Worm (Caenorhabditis elegans) whole organism, L4 larva: Measurements from ENCODE around the gene ssp-33.

ENCODE experiments used
- D1046.2 ChIP-seq: fragments of 200-800 bp; sonication (Bioruptor generic); IDR thresholded peaks from 2 replicates; pipeline ENCODE4 v1.3.6; 2022; ENCODE audit warnings: missing genetic modification characterization, missing compliant biosample characterization
- F26F4.8 ChIP-seq: fragments of 200-800 bp; sonication (Bioruptor generic); conservative IDR thresholded peaks from 2 replicates; pipeline ENCODE4 v1.3.6; 2022; ENCODE audit warnings: missing genetic modification characterization, missing compliant biosample characterization
- T26A8.4 ChIP-seq: fragments of 200-800 bp; sonication (Bioruptor generic); IDR thresholded peaks from 2 replicates; pipeline ENCODE4 v1.3.6; 2022; ENCODE audit warnings: missing genetic modification characterization, missing compliant biosample characterization
- Y75B8A.6 ChIP-seq: fragments of 200-800 bp; sonication (Bioruptor generic); IDR thresholded peaks from 2 replicates; pipeline ENCODE4 v1.3.6; 2022; ENCODE audit warnings: missing genetic modification reagents, missing genetic modification characterization, missing compliant biosample characterization
- ZK337.2 ChIP-seq: fragments of 200-800 bp; sonication (Bioruptor generic); IDR thresholded peaks from 2 replicates; pipeline ENCODE4 v1.3.6; 2022; ENCODE audit warnings: missing genetic modification reagents, missing genetic modification characterization, missing compliant biosample characterization
- ZK546.5 ChIP-seq, 2 experiments: sonication (generic microtip); optimal IDR thresholded peaks; 2 replicates each; lab custom pipeline; 2017; ENCODE audit warnings: missing biosample characterization in 2 of 2, missing genetic modification characterization in 2 of 2
- aha-1 ChIP-seq: fragments of 150-350 bp; peaks from one replicate; lab custom pipeline; 2014; ENCODE audit warnings: missing biosample characterization, missing genetic modification characterization
- ama-1 ChIP-seq: fragments of 150-350 bp; optimal IDR thresholded peaks from 2 replicates; lab custom pipeline; 2014; ENCODE audit warnings: inconsistent platforms, mixed read lengths
- ctbp-1 ChIP-seq: fragments of 200-800 bp; sonication (Bioruptor generic); IDR thresholded peaks from 2 replicates; pipeline ENCODE4 v1.3.6; 2022; ENCODE audit warnings: missing genetic modification reagents, missing genetic modification characterization, missing compliant biosample characterization
- daf-16 ChIP-seq, 3 experiments: sonication (generic microtip); optimal IDR thresholded peaks; 2 replicates each; lab custom pipeline; 2016 to 2017; ENCODE audit warnings: missing genetic modification characterization in 3 of 3, missing genetic modification reagents in 3 of 3, mild to moderate bottlenecking in 2 of 3, missing compliant biosample characterization in 2 of 3, missing biosample characterization in 1 of 3, moderate library complexity in 1 of 3
- daf-19 ChIP-seq: fragments of 200-800 bp; sonication (Bioruptor generic); conservative IDR thresholded peaks from 2 replicates; pipeline ENCODE4 v1.3.6; 2022; ENCODE audit warnings: missing genetic modification characterization, missing compliant biosample characterization
- dmd-6 ChIP-seq: fragments of 200-800 bp; sonication (Bioruptor generic); IDR thresholded peaks from 2 replicates; pipeline ENCODE4 v1.3.6; 2022; ENCODE audit warnings: missing genetic modification reagents, missing genetic modification characterization, missing compliant biosample characterization
- dmd-9 ChIP-seq: fragments of 200-800 bp; sonication (Bioruptor generic); IDR thresholded peaks from 2 replicates; pipeline ENCODE4 v1.3.6; 2022; ENCODE audit warnings: missing genetic modification reagents, missing genetic modification characterization, missing compliant biosample characterization
- dve-1 ChIP-seq: sonication (generic microtip); optimal IDR thresholded peaks from 2 replicates; lab custom pipeline; 2017; ENCODE audit warnings: antibody characterized with exemption, mild to moderate bottlenecking, missing genetic modification characterization, missing compliant biosample characterization; ENCODE audit not compliant: insufficient read depth
- fos-1 ChIP-seq: fragments of 150-350 bp; optimal IDR thresholded peaks from 2 replicates; lab custom pipeline; 2014; ENCODE audit warnings: missing biosample characterization, missing genetic modification characterization
- gei-8 ChIP-seq: fragments of 200-800 bp; sonication (Bioruptor generic); optimal IDR thresholded peaks from 2 replicates; lab custom pipeline; 2018; ENCODE audit warnings: mild to moderate bottlenecking, missing genetic modification characterization, missing compliant biosample characterization
- hlh-11 ChIP-seq: fragments of 200-800 bp; sonication (Bioruptor generic); optimal IDR thresholded peaks from 2 replicates; lab custom pipeline; 2018; ENCODE audit warnings: mild to moderate bottlenecking, missing genetic modification characterization, missing compliant biosample characterization
- lim-7 ChIP-seq: fragments of 200-800 bp; sonication (Bioruptor generic); IDR thresholded peaks from 2 replicates; pipeline ENCODE4 v1.3.6; 2022; ENCODE audit warnings: missing genetic modification characterization, missing compliant biosample characterization
- lin-13 ChIP-seq: fragments of 150-350 bp; optimal IDR thresholded peaks from 2 replicates; lab custom pipeline; 2014; ENCODE audit warnings: missing biosample characterization, missing genetic modification reagents, missing genetic modification characterization
- lin-29 ChIP-seq: fragments of 200-800 bp; sonication (Bioruptor generic); IDR thresholded peaks from 2 replicates; pipeline ENCODE4 v1.3.6; 2022; ENCODE audit warnings: missing genetic modification reagents, missing genetic modification characterization, missing compliant biosample characterization
- lin-38 ChIP-seq: fragments of 200-800 bp; sonication (Bioruptor generic); IDR thresholded peaks from 2 replicates; pipeline ENCODE4 v1.3.6; 2022; ENCODE audit warnings: missing genetic modification reagents, missing genetic modification characterization, missing compliant biosample characterization
- madf-5 ChIP-seq, 2 experiments: fragments of 200-800 bp; sonication (Bioruptor generic); IDR thresholded peaks; 2 replicates each; pipeline ENCODE4 v1.3.6; 2022; ENCODE audit warnings: missing compliant biosample characterization in 2 of 2, missing genetic modification characterization in 2 of 2
- madf-9 ChIP-seq: fragments of 200-800 bp; sonication (Bioruptor generic); conservative IDR thresholded peaks from 2 replicates; pipeline ENCODE4 v1.3.6; 2022; ENCODE audit warnings: missing genetic modification reagents, missing genetic modification characterization, missing compliant biosample characterization
- mep-1 ChIP-seq: fragments of 150-350 bp; sonication (generic microtip); optimal IDR thresholded peaks from 3 replicates; lab custom pipeline; 2014; ENCODE audit warnings: missing biosample characterization, missing genetic modification characterization
- mxl-2 ChIP-seq: fragments of 200-800 bp; sonication (Bioruptor generic); conservative IDR thresholded peaks from 2 replicates; pipeline ENCODE4 v1.3.6; 2022; ENCODE audit warnings: missing genetic modification reagents, missing genetic modification characterization, missing compliant biosample characterization
- nhr-25 ChIP-seq: sonication (generic microtip); optimal IDR thresholded peaks from 2 replicates; lab custom pipeline; 2017; ENCODE audit warnings: missing genetic modification characterization, mild to moderate bottlenecking, missing compliant biosample characterization, antibody characterized with exemption, moderate library complexity, borderline replicate concordance; ENCODE audit not compliant: insufficient read depth
- nhr-41 ChIP-seq: fragments of 200-800 bp; sonication (Bioruptor generic); IDR thresholded peaks from 2 replicates; pipeline ENCODE4 v1.3.6; 2022; ENCODE audit warnings: missing genetic modification reagents, missing genetic modification characterization, missing compliant biosample characterization
- nhr-42 ChIP-seq: fragments of 200-800 bp; sonication (Bioruptor generic); IDR thresholded peaks from 2 replicates; pipeline ENCODE4 v1.3.6; 2022; ENCODE audit warnings: missing genetic modification characterization, missing compliant biosample characterization
- nhr-48 ChIP-seq: sonication (generic microtip); optimal IDR thresholded peaks from 2 replicates; lab custom pipeline; 2016; ENCODE audit warnings: mild to moderate bottlenecking, missing genetic modification characterization, missing compliant biosample characterization
- nhr-6 ChIP-seq: fragments of 150-350 bp; optimal IDR thresholded peaks from 2 replicates; lab custom pipeline; 2014; ENCODE audit warnings: missing biosample characterization, missing genetic modification characterization
- pha-4 ChIP-seq, 2 experiments: fragments of 150-350 bp in 1 of 2; fragments of 200-800 bp in 1 of 2; sonication (Bioruptor generic) in 1 of 2; IDR thresholded peaks in 1 of 2; optimal IDR thresholded peaks in 1 of 2; 2 replicates each; pipeline versions ENCODE4 v1.3.6 to Lab custom; 2014 to 2022; ENCODE audit warnings: missing genetic modification characterization in 2 of 2, missing genetic modification reagents in 2 of 2, missing biosample characterization in 1 of 2, missing compliant biosample characterization in 1 of 2
- pqm-1 ChIP-seq: sonication (generic microtip); optimal IDR thresholded peaks from 2 replicates; lab custom pipeline; 2017; ENCODE audit warnings: missing biosample characterization, missing genetic modification characterization
- rbr-2 ChIP-seq: sonication (generic microtip); optimal IDR thresholded peaks from 2 replicates; lab custom pipeline; 2016; ENCODE audit warnings: missing genotype, missing genetic modification characterization, missing compliant biosample characterization
- saeg-2 ChIP-seq: fragments of 200-800 bp; sonication (Bioruptor generic); IDR thresholded peaks from 2 replicates; pipeline ENCODE4 v1.3.6; 2022; ENCODE audit warnings: missing genetic modification reagents, missing genetic modification characterization, missing compliant biosample characterization
- snpc-1.2 ChIP-seq: fragments of 200-800 bp; sonication (Bioruptor generic); IDR thresholded peaks from 2 replicates; pipeline ENCODE4 v1.3.6; 2022; ENCODE audit warnings: missing genetic modification reagents, missing genetic modification characterization, missing compliant biosample characterization
- tag-97 ChIP-seq: fragments of 200-800 bp; sonication (Bioruptor generic); IDR thresholded peaks from 2 replicates; pipeline ENCODE4 v1.3.6; 2022; ENCODE audit warnings: missing genetic modification characterization, missing compliant biosample characterization
- unc-130 ChIP-seq: sonication (generic microtip); optimal IDR thresholded peaks from 2 replicates; lab custom pipeline; 2016; ENCODE audit warnings: missing genetic modification reagents, missing genetic modification characterization, missing compliant biosample characterization
- zfp-2 ChIP-seq: sonication (generic microtip); optimal IDR thresholded peaks from 2 replicates; lab custom pipeline; 2016; ENCODE audit warnings: mild to moderate bottlenecking, missing genetic modification characterization, missing compliant biosample characterization
- zfp-3 ChIP-seq: fragments of 200-800 bp; sonication (Bioruptor generic); conservative IDR thresholded peaks from 2 replicates; pipeline ENCODE4 v1.3.6; 2022; ENCODE audit warnings: missing genetic modification reagents, missing genetic modification characterization, missing compliant biosample characterization

Gene ssp-33

ce11 chrV:14686231-14687105 lies 24.7 kb upstream of the ssp-33 start (continued):
- TF ChIP-seq fos-1 (tag; lab: Kevin White, UChicago) (no peak), snpc-1.2 (GFP tag; lab: Robert Waterston, UW) (peak; percentile 44; the same call in 1 of the 2 replicates), mep-1 (peak; percentile 27)

- peak; percentile 53 for TF ChIP-seq lim-7 (GFP tag; lab: Robert Waterston, UW)
- 0 out of 2 replicates have a peak, but pooled peaks have one; percentile 4 for TF ChIP-seq nhr-42 (GFP tag; lab: Robert Waterston, UW)
- peak; percentile 84 for TF ChIP-seq lin-13 (GFP tag; lab: Kevin White, UChicago)
- TF ChIP-seq ZK337.2 (GFP tag; lab: Robert Waterston, UW) = no peak
- TF ChIP-seq F26F4.8 (GFP tag; lab: Robert Waterston, UW) = no peak
- peak; percentile 15; the same call in 1 of the 2 replicates for TF ChIP-seq madf-9 (GFP tag; lab: Robert Waterston, UW)
- TF ChIP-seq pqm-1 = no peak
- TF ChIP-seq dmd-6 (GFP tag; lab: Robert Waterston, UW) = 0 out of 2 replicates have a peak, but pooled peaks have one; percentile 8
- TF ChIP-seq daf-16 (GFP tag; optimal IDR thresholded peaks at IDR 0.05; lab: Kevin White, UChicago) = no peak
- peak; percentile 18 for TF ChIP-seq daf-16 (tag; optimal IDR thresholded peaks at IDR 0.05; lab: Kevin White, UChicago)
- TF ChIP-seq ZK546.5 (tag; optimal IDR thresholded peaks at IDR 0.05; lab: Kevin White, UChicago) = no peak
- 0 out of 2 replicates have a peak, but pooled peaks have one; percentile 18 for TF ChIP-seq zfp-3 (GFP tag; lab: Robert Waterston, UW)
- peak; percentile 88 for TF ChIP-seq aha-1
- no peak for TF ChIP-seq tag-97 (GFP tag; lab: Robert Waterston, UW)
- peak; percentile 34 for TF ChIP-seq gei-8 (GFP tag; lab: Kevin White, UChicago)
- 0 out of 2 replicates have a peak, but pooled peaks have one; percentile 4 for TF ChIP-seq lin-38 (GFP tag; lab: Robert Waterston, UW)
- peak; percentile 40 for TF ChIP-seq pha-4 (GFP tag; IDR thresholded peaks at IDR 0.05; lab: Robert Waterston, UW)
- TF ChIP-seq pha-4 (tag; optimal IDR thresholded peaks at IDR 0.05; lab: Kevin White, UChicago) = no peak
- TF ChIP-seq dmd-9 (GFP tag; lab: Robert Waterston, UW) = no peak
- 0 out of 2 replicates have a peak, but pooled peaks have one; percentile 14 for TF ChIP-seq ctbp-1 (GFP tag; lab: Robert Waterston, UW)
- peak; percentile 19 for TF ChIP-seq nhr-25 (tag; lab: Kevin White, UChicago)
- peak; percentile 25; the same call in 1 of the 2 replicates for TF ChIP-seq daf-19 (GFP tag; lab: Robert Waterston, UW)
- TF ChIP-seq mxl-2 (GFP tag; lab: Robert Waterston, UW) = no peak
- TF ChIP-seq rbr-2 = no peak
- TF ChIP-seq ama-1 (lab: Kevin White, UChicago) = peak; percentile 71
- TF ChIP-seq snpc-1.2 (GFP tag; lab: Robert Waterston, UW) = peak; percentile 25; the same call in 1 of the 2 replicates
- TF ChIP-seq saeg-2 (GFP tag; lab: Robert Waterston, UW) = 0 out of 2 replicates have a peak, but pooled peaks have one; percentile 7
- TF ChIP-seq dve-1 = peak; percentile 24
- TF ChIP-seq hlh-11 = no peak
These were observed 23.8 kb upstream of the ssp-33 start for ce11 chrV:14687106-14687964.

ce11 chrV:14688097-14688912 lies 22.9 kb upstream of the ssp-33 start, which contains the start of gene C47E8.11:
Gene C47E8.11, plus strand, starts transcription at chrV:14688616.
- TF ChIP-seq madf-5 (GFP tag; IDR thresholded peaks at IDR 0.05; lab: Robert Waterston, UW) = no peak
- TF ChIP-seq unc-130 = no peak
- TF ChIP-seq D1046.2 = no peak
- TF ChIP-seq nhr-6 (tag; lab: Kevin White, UChicago) = peak; percentile 92
- peak; percentile 50 for TF ChIP-seq snpc-1.2 (GFP tag; lab: Robert Waterston, UW)
- TF ChIP-seq daf-16 (GFP tag; optimal IDR thresholded peaks at IDR 0.05; lab: Kevin White, UChicago) = no peak
- peak; percentile 86 for TF ChIP-seq daf-16 (tag; optimal IDR thresholded peaks at IDR 0.05; lab: Kevin White, UChicago)
- peak; percentile 77 for TF ChIP-seq T26A8.4 (GFP tag; lab: Robert Waterston, UW)
- 0 out of 2 replicates have a peak, but pooled peaks have one; percentile 14 for TF ChIP-seq nhr-41 (GFP tag; lab: Robert Waterston, UW)
- TF ChIP-seq zfp-2 (tag; lab: Kevin White, UChicago) = no peak
- TF ChIP-seq lin-29 (GFP tag; lab: Robert Waterston, UW) = peak; percentile 31; the same call in 1 of the 2 replicates
- peak; percentile 71 for TF ChIP-seq ama-1 (lab: Kevin White, UChicago)
- peak; percentile 92 for TF ChIP-seq zfp-3 (GFP tag; lab: Robert Waterston, UW)
- TF ChIP-seq nhr-48 (tag; lab: Kevin White, UChicago) = peak; percentile 13
- TF ChIP-seq Y75B8A.6 (GFP tag; lab: Robert Waterston, UW) = peak; percentile 59
- TF ChIP-seq tag-97 (GFP tag; lab: Robert Waterston, UW) = no peak
- TF ChIP-seq mep-1 = peak; percentile 80
